Worm (Caenorhabditis elegans): ENCODE data around the gene B0403.6.

B0403.6 gene

DNA sequence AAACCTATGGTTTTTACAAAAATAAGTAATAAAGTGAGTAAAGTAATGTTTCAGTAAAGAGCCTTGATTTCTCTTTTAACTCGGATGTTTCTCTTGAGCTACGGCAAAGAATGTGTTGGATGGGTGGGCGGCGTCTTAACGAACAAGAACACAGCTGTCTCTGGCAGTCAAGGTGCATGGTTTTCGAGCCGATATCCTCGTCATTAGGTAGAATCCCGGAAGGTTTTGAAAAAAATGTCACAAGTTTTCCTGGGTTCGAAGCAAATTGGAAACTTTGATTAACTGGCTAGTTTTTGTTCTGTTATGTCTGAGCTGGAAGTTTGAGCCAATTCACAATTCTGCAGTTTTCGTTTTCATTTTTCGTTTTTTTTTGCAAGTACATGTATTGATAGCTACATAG lies at the start of gene B0403.6:
B0403.6 (minus strand) TSS at position 101 of the 400 bp plus-strand sequence.
- TF ChIP-seq pes-1 (GFP tag; IDR thresholded peaks at IDR 0.05) (no peak), sea-1 (GFP tag; conservative IDR thresholded peaks at IDR 0.05) (no peak), tbx-11 (GFP tag; IDR thresholded peaks at IDR 0.05) (no peak), scrt-1 (GFP tag; IDR thresholded peaks at IDR 0.05) (no peak), tbx-37 (GFP tag; conservative IDR thresholded peaks at IDR 0.05) (no peak), hmg-4 (GFP tag; optimal IDR thresholded peaks at IDR 0.05) (no peak), F13C5.2 (tag; optimal IDR thresholded peaks at IDR 0.05) (no peak), hnd-1 (tag; optimal IDR thresholded peaks at IDR 0.05) (no peak), B0310.2 (tag; optimal IDR thresholded peaks at IDR 0.05) (no peak), ceh-36 (tag; optimal IDR thresholded peaks at IDR 0.05) (no peak), aly-1 (tag; optimal IDR thresholded peaks at IDR 0.05) (no peak), ets-7 (tag; optimal IDR thresholded peaks at IDR 0.05) (no peak), ama-1 (optimal IDR thresholded peaks at IDR 0.05) (no peak), ceh-13 (GFP tag; optimal IDR thresholded peaks at IDR 0.05) (no peak), tra-4 (tag; optimal IDR thresholded peaks at IDR 0.05) (no peak), flt-1 (GFP tag; IDR thresholded peaks at IDR 0.05) (no peak), hmbx-1 (tag; optimal IDR thresholded peaks at IDR 0.05) (no peak)

ce11 chrX:7124044-7124443 lies 48.9 kb upstream of the B0403.6 start:
- no peak for TF ChIP-seq hmg-4 (GFP tag; optimal IDR thresholded peaks at IDR 0.05)
- no peak for TF ChIP-seq scrt-1 (GFP tag; IDR thresholded peaks at IDR 0.05)
- TF ChIP-seq F13C5.2 (tag; optimal IDR thresholded peaks at IDR 0.05), result no peak
- no peak for TF ChIP-seq hnd-1 (tag; optimal IDR thresholded peaks at IDR 0.05)
- TF ChIP-seq ets-7 (tag; optimal IDR thresholded peaks at IDR 0.05), result no peak
- TF ChIP-seq tbx-37 (GFP tag; conservative IDR thresholded peaks at IDR 0.05), result no peak
- TF ChIP-seq tra-4 (tag; optimal IDR thresholded peaks at IDR 0.05), result no peak
- TF ChIP-seq ceh-13 (GFP tag; optimal IDR thresholded peaks at IDR 0.05), result no peak
- TF ChIP-seq ama-1 (optimal IDR thresholded peaks at IDR 0.05), result no peak
- no peak for TF ChIP-seq ceh-36 (tag; optimal IDR thresholded peaks at IDR 0.05)

ce11 chrX:7122655-7123054 lies 47.5 kb upstream of the B0403.6 start:
- TF ChIP-seq hnd-1 (tag; optimal IDR thresholded peaks at IDR 0.05) (no peak), aly-1 (tag; optimal IDR thresholded peaks at IDR 0.05) (no peak), ama-1 (optimal IDR thresholded peaks at IDR 0.05) (no peak), ceh-36 (tag; optimal IDR thresholded peaks at IDR 0.05) (no peak), sea-1 (GFP tag; conservative IDR thresholded peaks at IDR 0.05) (no peak)

DNA sequence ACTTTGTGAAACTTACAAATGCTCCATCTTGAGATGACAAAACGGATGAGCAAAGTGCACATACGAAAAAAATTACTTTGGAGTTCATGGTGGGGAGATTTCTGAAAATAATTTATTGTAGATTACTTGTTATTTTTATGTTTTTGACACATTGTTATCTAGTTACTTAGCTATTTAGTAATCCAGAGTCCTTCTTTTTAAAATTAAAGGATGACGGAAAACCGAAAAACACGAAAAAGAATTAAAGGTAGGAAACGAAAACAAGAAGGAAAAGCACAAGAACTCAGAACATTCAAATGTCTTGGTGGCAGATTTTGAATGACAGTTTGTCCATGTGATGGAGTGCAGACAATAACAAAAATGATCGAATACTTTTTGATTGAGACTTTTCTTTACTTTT lies 41.7 kb upstream of the B0403.6 start, which contains the start of gene hen-1:
hen-1 (minus strand) TSS at position 101 of the 400 bp plus-strand sequence.
- no peak for TF ChIP-seq flt-1 (GFP tag; IDR thresholded peaks at IDR 0.05)
- no peak for TF ChIP-seq ceh-13 (GFP tag; optimal IDR thresholded peaks at IDR 0.05)
- no peak for TF ChIP-seq ceh-36 (tag; optimal IDR thresholded peaks at IDR 0.05)
- TF ChIP-seq F13C5.2 (tag; optimal IDR thresholded peaks at IDR 0.05), result no peak
- no peak for TF ChIP-seq aly-1 (tag; optimal IDR thresholded peaks at IDR 0.05)
- TF ChIP-seq B0310.2 (tag; optimal IDR thresholded peaks at IDR 0.05), result no peak
- no peak for TF ChIP-seq tra-4 (tag; optimal IDR thresholded peaks at IDR 0.05)
- no peak for TF ChIP-seq tbx-11 (GFP tag; IDR thresholded peaks at IDR 0.05)
- TF ChIP-seq hmbx-1 (tag; optimal IDR thresholded peaks at IDR 0.05), result no peak
- TF ChIP-seq sea-1 (GFP tag; conservative IDR thresholded peaks at IDR 0.05), result no peak
- no peak for TF ChIP-seq hnd-1 (tag; optimal IDR thresholded peaks at IDR 0.05)
- TF ChIP-seq ama-1 (optimal IDR thresholded peaks at IDR 0.05), result no peak
- no peak for TF ChIP-seq ets-7 (tag; optimal IDR thresholded peaks at IDR 0.05)
- TF ChIP-seq tbx-37 (GFP tag; conservative IDR thresholded peaks at IDR 0.05), result no peak
- no peak for TF ChIP-seq hmg-4 (GFP tag; optimal IDR thresholded peaks at IDR 0.05)

DNA sequence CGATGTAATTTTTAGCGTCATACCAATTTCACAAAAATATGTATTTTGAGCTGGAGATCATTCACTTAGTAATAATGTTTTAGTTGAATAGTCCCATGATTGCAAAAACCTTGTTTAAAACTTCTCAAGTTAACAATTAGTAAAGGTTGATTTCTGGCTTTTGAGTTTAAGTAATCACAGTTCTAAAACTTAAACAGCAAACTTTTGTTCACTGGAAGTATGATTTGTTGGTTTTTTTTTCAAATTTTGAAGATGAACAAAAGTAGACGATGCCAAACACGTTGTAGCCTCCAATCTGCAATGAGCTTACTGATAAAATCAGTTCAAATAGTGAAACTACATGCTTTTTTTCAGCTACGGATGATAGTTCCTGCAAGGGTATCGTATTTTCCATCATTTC lies 37.4 kb upstream of the B0403.6 start, which contains the start of gene C36B7.1:
C36B7.1 (plus strand) TSS at position 301 of the 400 bp plus-strand sequence.
- TF ChIP-seq ama-1 (optimal IDR thresholded peaks at IDR 0.05), result no peak
- no peak for TF ChIP-seq hmbx-1 (tag; optimal IDR thresholded peaks at IDR 0.05)
- TF ChIP-seq tbx-37 (GFP tag; conservative IDR thresholded peaks at IDR 0.05), result no peak
- TF ChIP-seq F13C5.2 (tag; optimal IDR thresholded peaks at IDR 0.05), result no peak
- no peak for TF ChIP-seq B0310.2 (tag; optimal IDR thresholded peaks at IDR 0.05)
- no peak for TF ChIP-seq ceh-36 (tag; optimal IDR thresholded peaks at IDR 0.05)
- no peak for TF ChIP-seq pes-1 (GFP tag; IDR thresholded peaks at IDR 0.05)
- TF ChIP-seq tra-4 (tag; optimal IDR thresholded peaks at IDR 0.05), result no peak
- TF ChIP-seq hmg-4 (GFP tag; optimal IDR thresholded peaks at IDR 0.05), result no peak
- TF ChIP-seq ets-7 (tag; optimal IDR thresholded peaks at IDR 0.05), result no peak
- TF ChIP-seq scrt-1 (GFP tag; IDR thresholded peaks at IDR 0.05), result no peak
- no peak for TF ChIP-seq flt-1 (GFP tag; IDR thresholded peaks at IDR 0.05)
- no peak for TF ChIP-seq hnd-1 (tag; optimal IDR thresholded peaks at IDR 0.05)
- TF ChIP-seq sea-1 (GFP tag; conservative IDR thresholded peaks at IDR 0.05), result no peak
- TF ChIP-seq tbx-11 (GFP tag; IDR thresholded peaks at IDR 0.05), result no peak

ce11 chrX:7106103-7106502 lies 31.0 kb upstream of the B0403.6 start, which contains the start of gene C36B7.2:
Gene C36B7.2 (plus strand): TSS chrX:7106403.
- TF ChIP-seq tra-4 (tag; optimal IDR thresholded peaks at IDR 0.05) (no peak), aly-1 (tag; optimal IDR thresholded peaks at IDR 0.05) (no peak), ceh-13 (GFP tag; optimal IDR thresholded peaks at IDR 0.05) (no peak), ets-7 (tag; optimal IDR thresholded peaks at IDR 0.05) (no peak), tbx-37 (GFP tag; conservative IDR thresholded peaks at IDR 0.05) (no peak), pes-1 (GFP tag; IDR thresholded peaks at IDR 0.05) (no peak)

- no peak for TF ChIP-seq tra-4 (tag; optimal IDR thresholded peaks at IDR 0.05)
- TF ChIP-seq ceh-13 (GFP tag; optimal IDR thresholded peaks at IDR 0.05), result no peak
- no peak for TF ChIP-seq hmg-4 (GFP tag; optimal IDR thresholded peaks at IDR 0.05)
- TF ChIP-seq hmbx-1 (tag; optimal IDR thresholded peaks at IDR 0.05), result no peak
- no peak for TF ChIP-seq ama-1 (optimal IDR thresholded peaks at IDR 0.05)
- no peak for TF ChIP-seq sea-1 (GFP tag; conservative IDR thresholded peaks at IDR 0.05)
- TF ChIP-seq ets-7 (tag; optimal IDR thresholded peaks at IDR 0.05), result no peak
- TF ChIP-seq F13C5.2 (tag; optimal IDR thresholded peaks at IDR 0.05), result no peak
Observed at ce11 chrX:7101477-7101876, 26.3 kb upstream of the B0403.6 start, which contains the start of gene C36B7.3. Gene C36B7.3 (plus strand): TSS chrX:7101777.

- TF ChIP-seq hnd-1 (tag; optimal IDR thresholded peaks at IDR 0.05), result no peak
- TF ChIP-seq aly-1 (tag; optimal IDR thresholded peaks at IDR 0.05), result peak; percentile 3
- TF ChIP-seq hmg-4 (GFP tag; optimal IDR thresholded peaks at IDR 0.05), result peak; percentile 16
- no peak for TF ChIP-seq tbx-11 (GFP tag; IDR thresholded peaks at IDR 0.05)
- TF ChIP-seq sea-1 (GFP tag; conservative IDR thresholded peaks at IDR 0.05), result no peak
- no peak for TF ChIP-seq tra-4 (tag; optimal IDR thresholded peaks at IDR 0.05)
Observed at ce11 chrX:7100290-7100689, 25.1 kb upstream of the B0403.6 start, which contains the start of gene C36B7.6. Gene C36B7.6 (minus strand): TSS chrX:7100338.
